Fruit fly (Drosophila melanogaster): ENCODE measurements around the gene Dh44.
A peak's percentile ranks its signal among the peaks of the same experiment; 100 is the strongest.

Gene Dh44

DNA sequence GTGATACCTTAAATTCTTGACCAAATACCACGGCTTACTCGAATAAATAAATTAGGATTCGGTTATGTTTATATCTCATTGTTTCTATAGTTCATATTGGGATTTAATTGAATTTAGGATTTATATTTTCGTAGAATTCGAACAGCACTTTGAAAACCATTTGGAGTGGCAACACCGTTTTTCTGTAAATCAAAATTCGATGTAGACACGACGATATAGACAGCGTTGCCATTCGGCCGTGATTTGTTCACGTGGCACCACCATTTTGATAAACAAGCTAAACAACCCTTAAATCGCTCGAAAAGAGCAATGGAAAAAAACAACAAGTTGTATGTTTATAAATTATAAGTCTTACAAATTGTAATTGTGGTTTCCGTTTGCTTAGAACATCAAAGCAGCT lies 9.4 kb upstream of the Dh44 start:
- TF ChIP-seq pan (optimal IDR thresholded peaks at IDR 0.05) = no peak
- TF ChIP-seq Myc (optimal IDR thresholded peaks at IDR 0.05) = peak; percentile 17
- TF ChIP-seq CrebA (GFP tag; optimal IDR thresholded peaks at IDR 0.05; ENCODE audit: borderline replicate concordance) = no peak
- TF ChIP-seq dsf (GFP tag; optimal IDR thresholded peaks at IDR 0.05; ENCODE audit: borderline replicate concordance) = no peak
- no peak for TF ChIP-seq fru (GFP tag; optimal IDR thresholded peaks at IDR 0.05)
- TF ChIP-seq Abd-B (GFP tag; optimal IDR thresholded peaks at IDR 0.05) = no peak
- no peak for TF ChIP-seq dl (GFP tag; optimal IDR thresholded peaks at IDR 0.05; ENCODE audit: insufficient read depth in 1 of 2, partially characterized antibody in 2 of 2)
- no peak for TF ChIP-seq psq (GFP tag; optimal IDR thresholded peaks at IDR 0.05)
- TF ChIP-seq brk (GFP tag; optimal IDR thresholded peaks at IDR 0.05) = peak; percentile 34
- TF ChIP-seq Rel (GFP tag; optimal IDR thresholded peaks at IDR 0.05) = no peak
- no peak for TF ChIP-seq Rel (tag; optimal IDR thresholded peaks at IDR 0.05)
- TF ChIP-seq foxo (GFP tag; optimal IDR thresholded peaks at IDR 0.05) = no peak
- TF ChIP-seq dmrt93B (GFP tag; optimal IDR thresholded peaks at IDR 0.05) = no peak
- TF ChIP-seq Dfd (GFP tag; optimal IDR thresholded peaks at IDR 0.05) = no peak
- no peak for TF ChIP-seq Jra (GFP tag; optimal IDR thresholded peaks at IDR 0.05)
- peak; percentile 53 for TF ChIP-seq Hnf4 (GFP tag; optimal IDR thresholded peaks at IDR 0.05)
- TF ChIP-seq Mio (GFP tag; optimal IDR thresholded peaks at IDR 0.05) = no peak

- TF ChIP-seq Hr83 (GFP tag; optimal IDR thresholded peaks at IDR 0.05; ENCODE audit: poor library complexity, severe bottlenecking) = peak; percentile 38
- no peak for TF ChIP-seq pan (optimal IDR thresholded peaks at IDR 0.05)
- TF ChIP-seq sv (GFP tag; optimal IDR thresholded peaks at IDR 0.05) = no peak
- no peak for TF ChIP-seq Hnf4 (GFP tag; optimal IDR thresholded peaks at IDR 0.05)
- TF ChIP-seq dsf (GFP tag; optimal IDR thresholded peaks at IDR 0.05; ENCODE audit: borderline replicate concordance) = no peak
- peak; percentile 97 for TF ChIP-seq CrebA (GFP tag; optimal IDR thresholded peaks at IDR 0.05; ENCODE audit: borderline replicate concordance)
- no peak for TF ChIP-seq jim (GFP tag; optimal IDR thresholded peaks at IDR 0.05)
- no peak for TF ChIP-seq HLH106 (tag; optimal IDR thresholded peaks at IDR 0.05)
- no peak for TF ChIP-seq tai (GFP tag; optimal IDR thresholded peaks at IDR 0.05)
- no peak for TF ChIP-seq br (GFP tag; optimal IDR thresholded peaks at IDR 0.05)
- no peak for TF ChIP-seq Dif (GFP tag; optimal IDR thresholded peaks at IDR 0.05; ENCODE audit: partially characterized antibody)
- TF ChIP-seq brk (GFP tag; optimal IDR thresholded peaks at IDR 0.05) = no peak
- peak in 1 of 2 experiments; percentile 37 for TF ChIP-seq dl (GFP tag; optimal IDR thresholded peaks at IDR 0.05; ENCODE audit: insufficient read depth in 1 of 2, partially characterized antibody in 2 of 2)
- TF ChIP-seq Sp1 (GFP tag; optimal IDR thresholded peaks at IDR 0.05) = no peak
- no peak for TF ChIP-seq CG32264 (GFP tag; optimal IDR thresholded peaks at IDR 0.05)
- no peak for TF ChIP-seq foxo (GFP tag; optimal IDR thresholded peaks at IDR 0.05)
- peak; percentile 88 for TF ChIP-seq psq (GFP tag; optimal IDR thresholded peaks at IDR 0.05)
- TF ChIP-seq Rel (GFP tag; optimal IDR thresholded peaks at IDR 0.05) = no peak
- peak; percentile 30 for TF ChIP-seq Rel (tag; optimal IDR thresholded peaks at IDR 0.05)
- no peak for TF ChIP-seq OdsH (GFP tag; optimal IDR thresholded peaks at IDR 0.05)
Measured at dm6 chr3R:9630053-9630632, 7.8 kb upstream of the Dh44 start.

DNA sequence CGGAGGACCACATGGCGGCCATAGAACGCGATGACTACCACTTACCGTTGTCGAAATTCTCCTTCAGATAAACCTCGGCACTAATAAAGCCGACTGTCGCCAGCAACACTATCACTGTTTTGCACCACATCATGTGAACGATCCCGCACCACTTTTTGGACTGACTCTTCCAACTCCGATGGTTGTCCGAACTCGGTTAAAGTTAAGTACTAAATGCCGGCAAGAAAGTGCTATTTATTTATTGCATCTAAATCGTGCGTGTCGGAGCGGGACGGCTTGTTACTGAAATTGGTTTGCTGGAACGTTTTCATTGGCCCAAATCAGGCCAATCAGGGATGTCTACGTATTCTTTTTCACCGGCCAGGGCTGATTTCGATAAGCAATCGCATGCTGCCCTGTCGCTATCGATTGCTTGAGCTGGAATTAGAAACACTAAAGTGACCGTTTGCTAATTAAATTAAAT lies 7.3 kb upstream of the Dh44 start, which contains the start of gene Calr:
Gene Calr, minus strand, starts transcription at position 219 of the 463 bp plus-strand sequence.
- peak; percentile 44 for TF ChIP-seq sv (GFP tag; optimal IDR thresholded peaks at IDR 0.05)
- peak; percentile 50 for TF ChIP-seq Jra (GFP tag; optimal IDR thresholded peaks at IDR 0.05)
- no peak for TF ChIP-seq Dfd (GFP tag; optimal IDR thresholded peaks at IDR 0.05)
- no peak for TF ChIP-seq usp (GFP tag; optimal IDR thresholded peaks at IDR 0.05)
- TF ChIP-seq CG9705 (GFP tag; optimal IDR thresholded peaks at IDR 0.05) = peak; percentile 4
- TF ChIP-seq Mio (GFP tag; optimal IDR thresholded peaks at IDR 0.05) = peak; percentile 30
- TF ChIP-seq Hnf4 (GFP tag; optimal IDR thresholded peaks at IDR 0.05) = peak; percentile 61
- no peak for TF ChIP-seq sage (GFP tag; optimal IDR thresholded peaks at IDR 0.05)
- peak; percentile 63 for TF ChIP-seq Hr83 (GFP tag; optimal IDR thresholded peaks at IDR 0.05; ENCODE audit: poor library complexity, severe bottlenecking)
- peak; percentile 48 for TF ChIP-seq Rel (GFP tag; optimal IDR thresholded peaks at IDR 0.05)
- TF ChIP-seq Rel (tag; optimal IDR thresholded peaks at IDR 0.05) = peak; percentile 52
- TF ChIP-seq brk (GFP tag; optimal IDR thresholded peaks at IDR 0.05) = peak; percentile 49
- TF ChIP-seq fru (GFP tag; optimal IDR thresholded peaks at IDR 0.05) = peak; percentile 13
- TF ChIP-seq rgr (GFP tag; optimal IDR thresholded peaks at IDR 0.05) = peak; percentile 64
- peak; percentile 41 for TF ChIP-seq h (GFP tag; optimal IDR thresholded peaks at IDR 0.05)
- TF ChIP-seq Dif (GFP tag; optimal IDR thresholded peaks at IDR 0.05; ENCODE audit: partially characterized antibody) = peak; percentile 86
- peak; percentile 65 for TF ChIP-seq Sp1 (GFP tag; optimal IDR thresholded peaks at IDR 0.05)
- peak; percentile 44 for TF ChIP-seq ey (GFP tag; optimal IDR thresholded peaks at IDR 0.05)
- TF ChIP-seq br (GFP tag; optimal IDR thresholded peaks at IDR 0.05) = peak; percentile 74
- peak; percentile 48 to 52 for TF ChIP-seq foxo (GFP tag; optimal IDR thresholded peaks at IDR 0.05)
- TF ChIP-seq psq (GFP tag; optimal IDR thresholded peaks at IDR 0.05) = peak; percentile 81
- peak in 1 of 2 experiments; percentile 50 for TF ChIP-seq dl (GFP tag; optimal IDR thresholded peaks at IDR 0.05; ENCODE audit: insufficient read depth in 1 of 2, partially characterized antibody in 2 of 2)
- TF ChIP-seq jim (GFP tag; optimal IDR thresholded peaks at IDR 0.05) = peak; percentile 44
- TF ChIP-seq HLH106 (tag; optimal IDR thresholded peaks at IDR 0.05) = no peak
- TF ChIP-seq N (GFP tag; optimal IDR thresholded peaks at IDR 0.05) = no peak

Data from whole organism, wandering third instar larva.